Worm (Caenorhabditis elegans): ENCODE measurements around the gene T14G8.6.
A peak's percentile ranks its signal among the peaks of the same experiment; 100 is the strongest.

The T14G8.6 gene

DNA sequence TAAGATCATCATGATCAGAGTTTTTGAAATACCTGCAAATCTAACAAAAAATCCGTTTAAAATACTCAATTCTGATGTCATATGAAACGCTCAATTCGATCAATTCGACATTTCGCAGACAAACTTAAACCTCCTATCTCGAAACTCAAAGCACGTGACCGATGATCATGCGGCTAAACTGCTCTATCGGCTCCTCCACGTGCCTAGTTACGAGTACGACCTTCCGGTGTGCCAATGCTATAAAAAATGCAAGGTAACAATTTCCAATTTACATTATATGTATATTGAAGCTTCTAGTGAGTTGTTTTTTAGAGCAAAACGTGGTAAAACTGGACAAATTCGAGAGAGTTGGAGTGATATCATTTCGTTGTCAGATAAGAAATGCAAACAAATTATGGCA, 48.6 kb upstream of the T14G8.6 start (continued):
- TF ChIP-seq tlp-1 (tag; optimal IDR thresholded peaks at IDR 0.05): no peak
- peak; percentile 85 for TF ChIP-seq elt-2 (tag; optimal IDR thresholded peaks at IDR 0.05)
- no peak for TF ChIP-seq ztf-4 (tag; optimal IDR thresholded peaks at IDR 0.05)
- TF ChIP-seq unc-98 (GFP tag; IDR thresholded peaks at IDR 0.05): no peak
- TF ChIP-seq hpl-2 (GFP tag; optimal IDR thresholded peaks at IDR 0.05): no peak
- no peak for TF ChIP-seq ces-1 (GFP tag; optimal IDR thresholded peaks at IDR 0.05)
- TF ChIP-seq lin-14 (GFP tag; optimal IDR thresholded peaks at IDR 0.05): peak; percentile 65
- no peak for TF ChIP-seq ets-5 (GFP tag; IDR thresholded peaks at IDR 0.05)
- no peak for TF ChIP-seq ceh-88 (GFP tag; IDR thresholded peaks at IDR 0.05)
- TF ChIP-seq unc-30 (tag; optimal IDR thresholded peaks at IDR 0.05): no peak
- no peak for TF ChIP-seq ceh-8 (GFP tag; optimal IDR thresholded peaks at IDR 0.05)
- TF ChIP-seq C04F5.9 (tag; optimal IDR thresholded peaks at IDR 0.05): no peak
- TF ChIP-seq zag-1 (tag; optimal IDR thresholded peaks at IDR 0.05): no peak
- TF ChIP-seq nhr-20 (tag; optimal IDR thresholded peaks at IDR 0.05): peak; percentile 66
- no peak for TF ChIP-seq sptf-1 (tag; optimal IDR thresholded peaks at IDR 0.05)
- TF ChIP-seq efl-1 (optimal IDR thresholded peaks at IDR 0.05): no peak
- TF ChIP-seq efl-1 (GFP tag; optimal IDR thresholded peaks at IDR 0.05 in 1 of 2): peak in 1 of 2 experiments; percentile 81
- TF ChIP-seq nhr-90 (tag; optimal IDR thresholded peaks at IDR 0.05; ENCODE audit: poor library complexity): peak; percentile 17

- TF ChIP-seq nhr-85 (tag): peak; percentile 37
- no peak for TF ChIP-seq egl-13 (tag; optimal IDR thresholded peaks at IDR 0.05)
- TF ChIP-seq C34B4.2 (tag; optimal IDR thresholded peaks at IDR 0.05): no peak
- TF ChIP-seq tlp-1 (tag; optimal IDR thresholded peaks at IDR 0.05): no peak
- TF ChIP-seq lin-14 (GFP tag; optimal IDR thresholded peaks at IDR 0.05): peak; percentile 35
- TF ChIP-seq aly-2 (tag; optimal IDR thresholded peaks at IDR 0.05): no peak
- no peak for TF ChIP-seq nhr-28 (tag; optimal IDR thresholded peaks at IDR 0.05)
- peak; percentile 57 for TF ChIP-seq blmp-1 (tag; optimal IDR thresholded peaks at IDR 0.05)
- 0 out of 2 replicates have a peak, but pooled peaks have one; percentile 12 for TF ChIP-seq nhr-19 (GFP tag; conservative IDR thresholded peaks at IDR 0.05)
- no peak for TF ChIP-seq fkh-4 (tag; optimal IDR thresholded peaks at IDR 0.05; ENCODE audit: borderline replicate concordance)
- TF ChIP-seq mep-1 (tag; optimal IDR thresholded peaks at IDR 0.05): peak; percentile 31
Observed at ce11 chrX:12909910-12910309, 47.3 kb upstream of the T14G8.6 start.

ce11 chrX:12908715-12909114, 46.1 kb upstream of the T14G8.6 start:
- no peak for TF ChIP-seq ztf-4 (tag; optimal IDR thresholded peaks at IDR 0.05)
- no peak for TF ChIP-seq efl-1 (optimal IDR thresholded peaks at IDR 0.05)
- peak in 1 of 2 experiments; percentile 63 for TF ChIP-seq efl-1 (GFP tag; optimal IDR thresholded peaks at IDR 0.05 in 1 of 2)
- no peak for TF ChIP-seq ceh-90 (tag; optimal IDR thresholded peaks at IDR 0.05)
- no peak for TF ChIP-seq isw-1 (GFP tag; IDR thresholded peaks at IDR 0.05)

- peak in 1 of 6 experiments; percentile 45 for TF ChIP-seq elt-3 (tag; optimal IDR thresholded peaks at IDR 0.05)
- peak; percentile 35 for TF ChIP-seq lin-14 (GFP tag; optimal IDR thresholded peaks at IDR 0.05)
- TF ChIP-seq mep-1 (tag; optimal IDR thresholded peaks at IDR 0.05): no peak
- peak in 1 of 2 experiments; percentile 15 for TF ChIP-seq lin-35 (GFP tag; optimal IDR thresholded peaks at IDR 0.05)
- TF ChIP-seq blmp-1 (tag; optimal IDR thresholded peaks at IDR 0.05): peak; percentile 96
- peak; percentile 24 for TF ChIP-seq snu-23 (GFP tag; optimal IDR thresholded peaks at IDR 0.05)
- TF ChIP-seq nhr-20 (tag; optimal IDR thresholded peaks at IDR 0.05): peak; percentile 18
- no peak for TF ChIP-seq ces-1 (GFP tag; optimal IDR thresholded peaks at IDR 0.05)
Observed at ce11 chrX:12907502-12907901, 44.9 kb upstream of the T14G8.6 start, which contains the start of gene pqn-18. Gene pqn-18 (plus strand): TSS chrX:12907832.

DNA sequence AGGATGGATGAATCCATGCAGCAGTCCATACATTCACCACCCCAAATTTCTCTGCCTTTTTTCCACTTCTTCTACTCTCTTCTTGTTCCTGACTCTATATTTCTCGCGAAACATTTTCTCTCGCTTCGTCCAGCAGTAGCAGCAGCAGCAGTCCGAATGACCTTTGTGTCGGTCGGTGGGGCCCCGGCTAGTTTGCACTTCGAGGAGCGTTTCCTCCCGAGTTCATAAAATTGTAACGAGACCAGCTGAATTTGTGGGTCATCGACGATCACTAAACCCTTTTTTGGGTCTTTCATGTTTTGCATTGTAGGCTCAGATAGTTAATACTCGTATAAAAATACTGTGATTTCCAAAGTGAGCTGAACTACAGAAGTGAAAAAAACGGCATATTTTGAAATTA, 41.2 kb upstream of the T14G8.6 start:
- TF ChIP-seq nhr-19 (GFP tag; conservative IDR thresholded peaks at IDR 0.05) (no peak), ceh-88 (GFP tag; IDR thresholded peaks at IDR 0.05) (no peak), nhr-11 (tag; optimal IDR thresholded peaks at IDR 0.05) (no peak), unc-30 (tag; optimal IDR thresholded peaks at IDR 0.05) (no peak), dpl-1 (GFP tag; optimal IDR thresholded peaks at IDR 0.05) (no peak), nhr-77 (tag; optimal IDR thresholded peaks at IDR 0.05) (no peak), blmp-1 (tag; optimal IDR thresholded peaks at IDR 0.05) (peak; percentile 57), zag-1 (tag; optimal IDR thresholded peaks at IDR 0.05) (no peak), efl-1 (optimal IDR thresholded peaks at IDR 0.05) (no peak), efl-1 (GFP tag; optimal IDR thresholded peaks at IDR 0.05 in 1 of 2) (peak in 1 of 2 experiments; percentile 30), fkh-8 (tag; optimal IDR thresholded peaks at IDR 0.05) (no peak), ceh-8 (GFP tag; optimal IDR thresholded peaks at IDR 0.05) (no peak), sup-37 (GFP tag; optimal IDR thresholded peaks at IDR 0.05) (no peak), isw-1 (GFP tag; IDR thresholded peaks at IDR 0.05) (no peak), egl-13 (tag; optimal IDR thresholded peaks at IDR 0.05) (no peak), nhr-237 (tag; optimal IDR thresholded peaks at IDR 0.05) (no peak), nhr-85 (tag) (no peak), lin-39 (tag; optimal IDR thresholded peaks at IDR 0.05) (no peak), nhr-28 (tag; optimal IDR thresholded peaks at IDR 0.05) (no peak), dsc-1 (tag; optimal IDR thresholded peaks at IDR 0.05) (peak; percentile 10), C04F5.9 (tag; optimal IDR thresholded peaks at IDR 0.05) (no peak), ces-1 (GFP tag; optimal IDR thresholded peaks at IDR 0.05) (no peak), ceh-63 (GFP tag; optimal IDR thresholded peaks at IDR 0.05) (no peak), xbp-1 (tag; optimal IDR thresholded peaks at IDR 0.05) (no peak), C34B4.2 (tag; optimal IDR thresholded peaks at IDR 0.05) (no peak), swsn-7 (tag; optimal IDR thresholded peaks at IDR 0.05) (no peak)

Measured in whole organism, L1 larva.